Fruit fly (Drosophila melanogaster): ENCODE measurements around the gene Asciz.

DNA sequence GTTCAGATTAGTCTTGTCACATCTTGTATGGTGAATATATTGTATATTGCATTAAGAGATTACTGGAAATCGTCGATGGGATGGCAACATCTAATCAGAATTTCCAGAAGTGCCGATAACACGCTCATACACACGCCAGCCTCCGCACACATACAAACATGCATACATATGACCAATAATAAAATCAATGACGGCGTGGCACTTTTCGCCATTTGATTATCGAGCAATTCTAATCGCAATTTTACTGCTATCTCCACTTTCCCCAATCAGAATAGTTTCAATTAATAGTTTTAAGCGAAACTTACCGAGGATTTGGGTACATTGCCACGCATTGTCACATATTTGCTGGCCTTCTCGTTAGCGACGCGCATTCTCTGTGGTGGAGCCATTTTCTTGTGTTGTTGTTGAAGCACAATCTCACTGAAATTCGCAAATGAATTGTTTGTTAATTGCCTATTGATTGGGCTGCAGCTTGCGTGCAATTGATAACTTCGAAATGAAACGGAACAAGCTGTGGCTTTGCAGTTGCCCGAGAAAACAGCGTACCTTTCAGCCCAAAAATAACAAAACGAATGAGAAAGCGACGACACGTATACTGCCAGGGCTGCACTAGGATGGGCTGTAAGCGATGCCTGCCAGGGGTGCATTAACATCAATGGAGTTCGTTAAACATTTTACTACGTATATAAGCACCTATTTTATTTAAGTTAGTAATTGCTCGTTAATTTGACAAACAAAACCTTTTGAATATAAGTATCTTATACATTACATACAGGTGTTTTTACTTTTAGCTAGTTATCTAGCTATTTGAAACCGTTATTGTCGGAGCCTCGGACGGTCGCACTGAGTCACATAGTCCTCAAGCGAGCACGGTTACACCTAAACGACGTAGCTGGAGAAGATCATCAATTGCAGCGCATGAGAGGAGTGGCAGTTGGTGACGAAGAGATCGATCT lies 32.7 kb upstream of the Asciz start, which contains the start of the genes CG32276 and gry:
- TF ChIP-seq h (optimal IDR thresholded peaks at IDR 0.05) (no peak), ttk (optimal IDR thresholded peaks at IDR 0.05) (no peak)

Measured in Kc167 (cell line).